Fruit fly (Drosophila melanogaster): ENCODE results near the gene Caf1-180.

DNA sequence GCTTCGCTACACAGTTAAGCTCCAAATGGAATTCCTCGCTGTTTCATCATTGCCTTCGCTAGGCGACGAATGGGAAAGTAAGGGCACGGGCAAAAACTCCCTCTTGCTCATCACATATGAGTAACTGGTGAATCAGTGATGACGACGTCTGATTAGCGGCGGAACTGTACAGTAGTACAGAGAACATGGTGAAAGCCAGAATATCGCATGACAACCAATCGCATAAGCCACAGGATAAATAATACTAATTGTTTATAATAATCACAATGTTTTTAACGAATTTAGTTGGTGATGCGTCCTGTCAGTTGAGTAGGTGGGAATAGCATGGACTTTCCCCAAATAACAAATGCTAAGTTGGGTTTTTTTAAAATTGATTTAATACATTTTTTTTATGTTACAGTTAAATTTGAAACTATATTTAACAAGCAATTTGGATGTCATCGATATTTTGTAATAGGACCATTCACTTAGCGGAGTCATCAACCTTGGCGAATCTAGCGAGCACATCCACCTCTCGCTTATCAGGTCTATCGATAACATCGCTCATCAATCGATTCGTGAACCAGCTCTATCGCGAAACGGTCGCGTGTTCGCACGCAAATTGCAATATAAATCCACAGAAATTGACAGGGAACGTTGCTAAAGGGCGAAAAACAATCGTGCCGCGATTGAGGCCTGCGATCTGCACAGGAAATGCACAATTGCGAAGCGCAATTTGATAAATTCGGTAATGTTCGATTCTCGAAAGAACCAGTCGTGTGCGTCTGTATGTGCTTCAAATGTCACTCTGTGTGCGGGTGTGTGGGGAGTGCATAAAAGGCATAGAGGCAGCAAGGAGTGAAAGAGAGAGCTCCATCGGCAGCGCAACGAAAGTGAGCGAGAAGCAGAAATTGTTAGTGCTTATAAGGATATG is 45.8 kb downstream of the Caf1-180 start, which contains the start of the genes CG12112 and Trf4-1:
- TF ChIP-seq h (optimal IDR thresholded peaks at IDR 0.05): no peak
- no peak for TF ChIP-seq insv (optimal IDR thresholded peaks at IDR 0.05)

All from Kc167 (cell line).